Worm (Caenorhabditis elegans) whole organism, L3 larva: ENCODE data around the gene gpla-1.

Source experiments
- R02D3.7 ChIP-seq: fragments of 150-350 bp; optimal IDR thresholded peaks from 2 replicates; lab custom pipeline; 2014; ENCODE audit warnings: missing biosample characterization, missing genetic modification characterization
- ZK546.5 ChIP-seq: sonication (generic microtip); optimal IDR thresholded peaks from 2 replicates; lab custom pipeline; 2017; ENCODE audit warnings: missing biosample characterization, missing genetic modification characterization
- aly-2 ChIP-seq: fragments of 150-350 bp; optimal IDR thresholded peaks from 2 replicates; lab custom pipeline; 2014; ENCODE audit warnings: missing biosample characterization, missing genetic modification characterization
- ama-1 ChIP-seq: fragments of 150-350 bp; optimal IDR thresholded peaks from 2 replicates; lab custom pipeline; 2018
- ceh-82 ChIP-seq: fragments of 150-350 bp; optimal IDR thresholded peaks from 2 replicates; lab custom pipeline; 2014; ENCODE audit warnings: missing biosample characterization, missing genetic modification characterization
- ceh-9 ChIP-seq: sonication (generic microtip); optimal IDR thresholded peaks from 2 replicates; lab custom pipeline; 2018; ENCODE audit warnings: missing biosample characterization, missing genetic modification characterization
- daf-12 ChIP-seq: fragments of 150-350 bp; optimal IDR thresholded peaks from 2 replicates; lab custom pipeline; 2014; ENCODE audit warnings: missing biosample characterization, missing genetic modification reagents, missing genetic modification characterization
- egl-5 ChIP-seq: fragments of 150-350 bp; optimal IDR thresholded peaks from 2 replicates; lab custom pipeline; 2017; ENCODE audit warnings: missing biosample characterization, missing genetic modification reagents, missing genetic modification characterization, inconsistent platforms
- elt-2 ChIP-seq: sonication (generic microtip); optimal IDR thresholded peaks from 2 replicates; lab custom pipeline; 2016; ENCODE audit warnings: missing genetic modification reagents, mild to moderate bottlenecking, missing genetic modification characterization, missing compliant biosample characterization
- elt-3 ChIP-seq, 3 experiments: fragments of 150-350 bp in 1 of 3; sonication (generic microtip) in 2 of 3; optimal IDR thresholded peaks; 2 replicates in 2 of 3; 4 replicates in 1 of 3; lab custom pipeline; 2014 to 2017; ENCODE audit warnings: missing biosample characterization in 3 of 3, missing genetic modification characterization in 3 of 3
- eor-1 ChIP-seq, 2 experiments: fragments of 150-350 bp; optimal IDR thresholded peaks; 2 replicates each; lab custom pipeline; 2014 to 2018; ENCODE audit warnings: missing biosample characterization in 2 of 2, missing genetic modification characterization in 2 of 2
- fkh-10 ChIP-seq: sonication (generic microtip); optimal IDR thresholded peaks from 2 replicates; lab custom pipeline; 2017; ENCODE audit warnings: missing biosample characterization, missing genetic modification reagents, missing genetic modification characterization
- fkh-2 ChIP-seq: fragments of 150-350 bp; optimal IDR thresholded peaks from 2 replicates; lab custom pipeline; 2014; ENCODE audit warnings: missing biosample characterization, missing genetic modification reagents, missing genetic modification characterization
- hmg-11 ChIP-seq: sonication (generic microtip); optimal IDR thresholded peaks from 2 replicates; lab custom pipeline; 2016; ENCODE audit warnings: missing genetic modification characterization, missing compliant biosample characterization
- jun-1 ChIP-seq: fragments of 150-350 bp; optimal IDR thresholded peaks from 2 replicates; lab custom pipeline; 2014; ENCODE audit warnings: missing biosample characterization, missing genetic modification reagents, missing genetic modification characterization
- lin-15B ChIP-seq: fragments of 150-350 bp; optimal IDR thresholded peaks from 2 replicates; lab custom pipeline; 2014; ENCODE audit warnings: missing biosample characterization, missing genetic modification characterization
- lin-39 ChIP-seq: fragments of 150-350 bp; optimal IDR thresholded peaks from 2 replicates; lab custom pipeline; 2018; ENCODE audit warnings: missing biosample characterization, missing genetic modification reagents, missing genetic modification characterization
- lsy-12 ChIP-seq: sonication (generic microtip); optimal IDR thresholded peaks from 2 replicates; lab custom pipeline; 2016; ENCODE audit warnings: mild to moderate bottlenecking, missing genetic modification characterization, missing compliant biosample characterization
- mdl-1 ChIP-seq: fragments of 150-350 bp; optimal IDR thresholded peaks from 2 replicates; lab custom pipeline; 2014; ENCODE audit warnings: missing biosample characterization, missing genetic modification characterization
- nfya-1 ChIP-seq: sonication (generic microtip); optimal IDR thresholded peaks from 2 replicates; lab custom pipeline; 2017; ENCODE audit warnings: missing genetic modification characterization, mild to moderate bottlenecking, missing compliant biosample characterization, antibody characterized with exemption, moderate library complexity; ENCODE audit not compliant: insufficient read depth
- nhr-11 ChIP-seq: fragments of 150-350 bp; optimal IDR thresholded peaks from 2 replicates; lab custom pipeline; 2014; ENCODE audit warnings: missing biosample characterization, missing genetic modification characterization
- nhr-23 ChIP-seq: fragments of 150-350 bp; optimal IDR thresholded peaks from 2 replicates; lab custom pipeline; 2014; ENCODE audit warnings: missing biosample characterization, missing genetic modification reagents, missing genetic modification characterization
- nhr-43 ChIP-seq: sonication (generic microtip); optimal IDR thresholded peaks from 2 replicates; lab custom pipeline; 2016; ENCODE audit warnings: mild to moderate bottlenecking, missing genetic modification characterization, missing compliant biosample characterization; ENCODE audit not compliant: poor library complexity, severe bottlenecking
- nhr-67 ChIP-seq: fragments of 150-350 bp; optimal IDR thresholded peaks from 2 replicates; lab custom pipeline; 2014; ENCODE audit warnings: missing biosample characterization, missing genetic modification characterization
- pha-4 ChIP-seq: fragments of 150-350 bp; optimal IDR thresholded peaks from 2 replicates; lab custom pipeline; 2014; ENCODE audit warnings: missing biosample characterization, missing genetic modification reagents, missing genetic modification characterization
- pqm-1 ChIP-seq: fragments of 150-350 bp; optimal IDR thresholded peaks from 2 replicates; lab custom pipeline; 2017; ENCODE audit warnings: missing biosample characterization, missing genetic modification characterization, inconsistent platforms
- sea-2 ChIP-seq: fragments of 150-350 bp; sonication (generic microtip); optimal IDR thresholded peaks from 4 replicates; lab custom pipeline; 2014; ENCODE audit warnings: missing biosample characterization, missing genetic modification reagents, missing genetic modification characterization
- unc-62 ChIP-seq: fragments of 150-350 bp; sonication (generic microtip); optimal IDR thresholded peaks from 4 replicates; lab custom pipeline; 2014; ENCODE audit warnings: missing biosample characterization, missing genetic modification reagents, missing genetic modification characterization
- zag-1 ChIP-seq: fragments of 150-350 bp; optimal IDR thresholded peaks from 2 replicates; lab custom pipeline; 2014; ENCODE audit warnings: missing biosample characterization, missing genetic modification characterization
- ztf-11 ChIP-seq: fragments of 150-350 bp; optimal IDR thresholded peaks from 2 replicates; lab custom pipeline; 2014; ENCODE audit warnings: missing biosample characterization, missing genetic modification characterization
- ztf-4 ChIP-seq: fragments of 150-350 bp; optimal IDR thresholded peaks from 2 replicates; lab custom pipeline; 2014; ENCODE audit warnings: missing biosample characterization, missing genetic modification characterization

The gpla-1 gene

ce11 chrV:11947414-11947954 lies 9.9 kb upstream of the gpla-1 start:
- TF ChIP-seq pha-4 (tag; lab: Kevin White, UChicago) (no peak), ZK546.5 (no peak), lin-39 (no peak), aly-2 (tag; lab: Kevin White, UChicago) (no peak), nhr-23 (tag; lab: Kevin White, UChicago) (no peak), ama-1 (no peak)

DNA sequence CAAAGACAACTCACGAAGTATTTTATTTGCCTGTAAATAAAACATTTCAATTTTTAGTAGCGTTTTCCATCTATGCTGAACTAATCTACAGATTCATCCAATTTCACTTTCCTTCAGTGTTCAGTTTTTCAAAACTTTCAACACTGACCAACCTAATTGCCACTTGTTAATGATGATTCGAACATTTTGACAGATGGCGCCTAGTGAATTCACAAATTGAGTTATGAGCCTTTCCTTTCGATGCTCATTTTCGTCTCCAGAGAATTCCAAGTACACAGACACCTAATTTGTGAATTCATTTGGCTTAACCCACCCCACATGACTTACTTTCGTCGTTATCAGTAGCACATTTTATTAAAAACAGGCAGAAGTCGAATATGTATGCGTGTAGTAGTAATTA lies 9.2 kb upstream of the gpla-1 start:
- TF ChIP-seq lsy-12 (tag; lab: Kevin White, UChicago) = no peak
- no peak for TF ChIP-seq ztf-11 (tag; lab: Kevin White, UChicago)
- TF ChIP-seq fkh-2 (tag; lab: Kevin White, UChicago) = no peak
- TF ChIP-seq ztf-4 (tag; lab: Kevin White, UChicago) = no peak
- TF ChIP-seq nfya-1 (tag; lab: Kevin White, UChicago) = no peak
- TF ChIP-seq daf-12 (tag; lab: Kevin White, UChicago) = no peak
- no peak for TF ChIP-seq ceh-9 (tag; lab: Kevin White, UChicago)
- no peak for TF ChIP-seq nhr-43 (tag; lab: Kevin White, UChicago)
- no peak for TF ChIP-seq R02D3.7 (tag; lab: Kevin White, UChicago)
- TF ChIP-seq eor-1 (tag; optimal IDR thresholded peaks at IDR 0.05; lab: Kevin White, UChicago) = no peak
- TF ChIP-seq ceh-82 (tag; lab: Kevin White, UChicago) = no peak
- TF ChIP-seq nhr-23 (tag; lab: Kevin White, UChicago) = no peak
- TF ChIP-seq lin-39 = no peak
- TF ChIP-seq egl-5 (tag; lab: Kevin White, UChicago) = no peak
- no peak for TF ChIP-seq sea-2 (GFP tag; lab: Kevin White, UChicago)
- no peak for TF ChIP-seq jun-1 (tag; lab: Kevin White, UChicago)
- TF ChIP-seq mdl-1 (tag; lab: Kevin White, UChicago) = no peak

ce11 chrV:11945429-11945828 lies 7.8 kb upstream of the gpla-1 start:
- TF ChIP-seq ceh-82 (tag; lab: Kevin White, UChicago) (no peak), nhr-43 (tag; lab: Kevin White, UChicago) (no peak), lin-15B (tag; lab: Kevin White, UChicago) (no peak), hmg-11 (tag; lab: Kevin White, UChicago) (no peak), zag-1 (no peak), pha-4 (tag; lab: Kevin White, UChicago) (no peak), fkh-10 (GFP tag; lab: Kevin White, UChicago) (no peak)

DNA sequence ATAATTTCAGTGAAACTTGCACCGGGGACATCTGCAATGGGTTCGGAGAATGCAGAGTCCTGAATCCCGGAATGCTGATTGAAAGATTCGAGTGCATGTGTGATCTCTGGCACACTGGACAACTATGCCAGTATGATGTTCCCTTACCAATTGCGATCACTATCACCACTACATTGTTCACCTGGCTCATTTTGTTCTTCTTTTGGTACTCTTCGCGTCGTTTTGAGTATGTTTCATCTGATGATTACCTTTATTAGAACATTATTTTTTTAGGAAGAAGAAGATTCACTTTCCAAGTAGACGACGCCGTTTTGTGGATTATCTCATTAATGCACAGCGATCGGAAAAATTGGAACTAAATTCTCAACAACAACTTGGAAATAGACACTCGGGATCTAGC lies 6.1 kb upstream of the gpla-1 start:
- no peak for TF ChIP-seq sea-2 (GFP tag; lab: Kevin White, UChicago)
- TF ChIP-seq ceh-9 (tag; lab: Kevin White, UChicago) = no peak
- no peak for TF ChIP-seq ama-1
- TF ChIP-seq daf-12 (tag; lab: Kevin White, UChicago) = no peak
- TF ChIP-seq lsy-12 (tag; lab: Kevin White, UChicago) = no peak
- no peak for TF ChIP-seq nfya-1 (tag; lab: Kevin White, UChicago)
- TF ChIP-seq eor-1 (tag; optimal IDR thresholded peaks at IDR 0.05; lab: Kevin White, UChicago) = no peak
- TF ChIP-seq aly-2 (tag; lab: Kevin White, UChicago) = no peak
- no peak for TF ChIP-seq unc-62 (GFP tag; lab: Kevin White, UChicago)
- no peak for TF ChIP-seq zag-1

- no peak for TF ChIP-seq ceh-82 (tag; lab: Kevin White, UChicago)
- TF ChIP-seq ceh-9 (tag; lab: Kevin White, UChicago) = no peak
- no peak for TF ChIP-seq nfya-1 (tag; lab: Kevin White, UChicago)
- no peak for TF ChIP-seq nhr-11 (tag; lab: Kevin White, UChicago)
- no peak for TF ChIP-seq unc-62 (GFP tag; lab: Kevin White, UChicago)
- TF ChIP-seq nhr-67 (tag; lab: Kevin White, UChicago) = no peak
- no peak for TF ChIP-seq elt-3 (tag; optimal IDR thresholded peaks at IDR 0.05; lab: Kevin White, UChicago)
Measured at ce11 chrV:11942325-11942724, 4.7 kb upstream of the gpla-1 start, which contains the start of gene F58H1.6. F58H1.6 (plus strand) TSS chrV:11942625.

DNA sequence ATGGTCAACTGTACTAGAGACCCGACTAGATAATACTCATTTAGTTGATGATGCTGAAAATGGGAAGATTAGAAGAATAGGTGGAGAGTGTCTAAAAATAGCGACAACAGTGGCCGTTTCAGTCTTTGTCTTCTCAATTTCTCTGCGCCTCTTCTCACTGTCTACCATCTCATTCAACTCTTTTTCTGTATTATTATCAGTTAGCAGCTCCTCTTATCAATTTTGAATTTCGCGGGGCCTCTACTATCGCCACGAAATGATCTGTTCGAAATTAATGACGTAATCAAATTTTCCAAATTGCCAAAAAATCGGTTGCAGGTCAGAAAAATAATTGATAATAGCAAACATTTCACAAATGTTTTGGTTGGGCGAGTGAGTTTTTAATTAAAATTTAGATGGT lies 4.1 kb upstream of the gpla-1 start:
- TF ChIP-seq jun-1 (tag; lab: Kevin White, UChicago) (peak; percentile 13), nhr-11 (tag; lab: Kevin White, UChicago) (no peak), pqm-1 (peak; percentile 96), nfya-1 (tag; lab: Kevin White, UChicago) (no peak), pha-4 (tag; lab: Kevin White, UChicago) (peak; percentile 46), elt-2 (tag; lab: Kevin White, UChicago) (peak; percentile 99)
